Worm (Caenorhabditis elegans): ENCODE data around the gene F08G12.5.

DNA sequence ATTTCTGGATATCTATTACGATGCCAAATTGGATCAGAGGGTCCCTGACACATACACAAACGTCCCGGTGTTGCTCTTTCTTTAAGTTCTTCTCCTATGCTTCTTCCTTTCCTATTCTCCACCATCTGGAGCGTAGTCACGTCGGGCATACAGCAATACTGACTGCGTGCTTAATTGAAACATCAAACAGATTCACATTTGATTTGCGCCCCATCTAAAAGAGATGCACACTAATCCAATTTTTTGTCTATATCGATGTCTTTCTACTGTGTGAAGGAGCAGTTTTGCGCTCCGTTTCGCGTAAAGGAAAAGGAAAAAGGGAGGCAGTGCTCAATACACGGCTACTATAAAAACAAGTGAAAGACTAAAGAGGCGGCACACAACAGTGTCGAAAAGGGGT lies 18.6 kb upstream of the F08G12.5 start:
- TF ChIP-seq egrh-3 (GFP tag; IDR thresholded peaks at IDR 0.05) (no peak), chd-7 (tag; optimal IDR thresholded peaks at IDR 0.05) (no peak)

Data from whole organism, young adult.